Worm (Caenorhabditis elegans): Measurements from ENCODE around the gene rif-1.2.

The rif-1.2 gene

ce11 chrX:12357127-12357526 lies 14.1 kb downstream of the rif-1.2 start, which contains the start of gene nspc-13:
Gene nspc-13, plus strand, starts transcription at chrX:12357427.
- TF ChIP-seq unc-62 (GFP tag; optimal IDR thresholded peaks at IDR 0.05), result no peak

ce11 chrX:12356581-12356980 lies 14.6 kb downstream of the rif-1.2 start, which contains the start of gene nspc-12:
Gene nspc-12, minus strand, starts transcription at chrX:12356681.
- TF ChIP-seq unc-62 (GFP tag; optimal IDR thresholded peaks at IDR 0.05), result no peak

DNA sequence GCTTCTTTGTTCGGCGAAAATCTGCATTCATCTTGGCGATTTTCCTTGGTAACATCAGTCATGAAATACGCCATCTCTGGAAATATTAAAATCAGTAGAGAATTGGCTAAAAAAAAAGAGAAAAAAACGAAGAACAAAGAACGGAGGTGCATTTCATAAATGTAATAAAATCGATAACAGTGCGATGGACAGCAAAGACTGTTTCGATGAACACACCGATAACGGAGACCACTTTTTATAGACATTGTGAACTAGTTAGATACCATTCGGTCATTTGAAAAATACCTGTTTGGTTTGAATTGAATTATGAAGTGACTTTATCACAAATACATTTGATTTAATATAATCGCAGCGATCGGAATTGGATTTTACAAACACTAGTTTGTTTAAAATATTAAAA lies 18.3 kb downstream of the rif-1.2 start, which contains the start of gene F42F12.4:
Gene F42F12.4 (minus strand): TSS at position 76 of the 400 bp plus-strand sequence.
- TF ChIP-seq unc-62 (GFP tag; optimal IDR thresholded peaks at IDR 0.05), result no peak

ce11 chrX:12350207-12350606 lies 21.0 kb downstream of the rif-1.2 start, which contains the start of gene F42F12.3:
Gene F42F12.3, plus strand, starts transcription at chrX:12350578.
- no peak for TF ChIP-seq unc-62 (GFP tag; optimal IDR thresholded peaks at IDR 0.05)

DNA sequence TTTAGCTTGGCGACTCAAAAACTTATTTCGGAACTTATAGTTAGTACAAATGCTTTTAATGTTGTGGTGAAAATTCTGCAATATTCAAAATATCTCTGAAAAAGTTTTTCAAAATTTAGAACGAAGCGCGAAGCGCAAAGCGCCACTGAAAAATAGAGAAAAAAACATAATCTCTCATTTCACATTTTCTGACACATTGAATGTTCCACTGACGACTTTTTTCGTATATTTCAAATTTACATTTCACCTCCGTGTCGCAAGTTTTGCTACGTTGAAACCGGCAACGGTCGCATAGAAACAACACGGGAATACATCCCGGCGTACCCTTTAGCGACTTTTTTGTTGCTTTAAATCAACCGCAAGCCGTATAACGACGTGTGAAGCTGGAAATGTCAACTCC lies 22.9 kb downstream of the rif-1.2 start, which contains the start of gene F42F12.14:
Gene F42F12.14 (plus strand): TSS at position 301 of the 400 bp plus-strand sequence.
- no peak for TF ChIP-seq unc-62 (GFP tag; optimal IDR thresholded peaks at IDR 0.05)

DNA sequence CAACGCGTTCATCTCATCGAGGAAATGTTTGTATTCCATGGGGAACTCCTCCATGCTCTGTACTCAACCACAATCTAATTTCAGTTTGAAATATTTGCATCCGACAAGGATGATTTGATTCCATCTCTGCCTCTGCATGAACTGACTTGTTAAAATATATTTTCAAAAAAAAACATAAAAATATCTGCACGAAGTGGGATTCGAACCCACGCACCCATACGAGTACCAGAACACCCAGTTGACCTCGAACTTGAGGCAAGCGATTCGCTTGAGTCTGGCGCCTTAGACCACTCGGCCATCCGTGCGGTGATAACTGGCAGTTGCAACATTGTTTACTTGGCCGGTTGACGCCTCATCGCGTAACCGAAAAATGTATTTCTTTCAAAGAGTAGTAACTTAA lies 23.4 kb downstream of the rif-1.2 start:
- no peak for TF ChIP-seq unc-62 (GFP tag; optimal IDR thresholded peaks at IDR 0.05)

ce11 chrX:12346729-12347128 lies 24.5 kb downstream of the rif-1.2 start, which contains the start of gene F42F12.11:
Gene F42F12.11, plus strand, starts transcription at chrX:12347029.
- no peak for TF ChIP-seq unc-62 (GFP tag; optimal IDR thresholded peaks at IDR 0.05)

DNA sequence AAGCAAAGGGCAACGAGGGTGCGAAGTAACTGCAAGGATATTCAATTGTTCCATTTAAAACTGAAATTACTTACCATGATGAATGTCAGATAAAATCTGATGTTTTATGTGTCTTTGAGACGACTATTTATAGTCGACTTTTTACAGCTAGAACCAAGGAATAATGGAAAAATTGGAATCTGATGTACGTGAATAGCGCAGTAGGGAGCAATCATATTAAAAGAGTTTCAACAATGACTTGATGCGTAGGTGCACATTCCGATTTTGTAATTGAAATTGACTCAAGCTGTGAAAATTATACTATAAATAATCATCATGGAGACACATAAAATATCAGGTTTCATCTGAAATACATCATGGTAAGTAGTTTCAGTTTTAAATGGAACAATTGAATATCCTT lies 27.9 kb downstream of the rif-1.2 start, which contains the start of the genes nspc-9 and nspc-10:
Gene nspc-9 (minus strand): TSS at position 101 of the 400 bp plus-strand sequence.
Gene nspc-10 (plus strand): TSS at position 331 of the 400 bp plus-strand sequence.
- no peak for TF ChIP-seq unc-62 (GFP tag; optimal IDR thresholded peaks at IDR 0.05)

- TF ChIP-seq unc-62 (GFP tag; optimal IDR thresholded peaks at IDR 0.05), result no peak
Measured at ce11 chrX:12341338-12341737, 29.9 kb downstream of the rif-1.2 start, which contains the start of gene zig-2. Gene zig-2, minus strand, starts transcription at chrX:12341438.

DNA sequence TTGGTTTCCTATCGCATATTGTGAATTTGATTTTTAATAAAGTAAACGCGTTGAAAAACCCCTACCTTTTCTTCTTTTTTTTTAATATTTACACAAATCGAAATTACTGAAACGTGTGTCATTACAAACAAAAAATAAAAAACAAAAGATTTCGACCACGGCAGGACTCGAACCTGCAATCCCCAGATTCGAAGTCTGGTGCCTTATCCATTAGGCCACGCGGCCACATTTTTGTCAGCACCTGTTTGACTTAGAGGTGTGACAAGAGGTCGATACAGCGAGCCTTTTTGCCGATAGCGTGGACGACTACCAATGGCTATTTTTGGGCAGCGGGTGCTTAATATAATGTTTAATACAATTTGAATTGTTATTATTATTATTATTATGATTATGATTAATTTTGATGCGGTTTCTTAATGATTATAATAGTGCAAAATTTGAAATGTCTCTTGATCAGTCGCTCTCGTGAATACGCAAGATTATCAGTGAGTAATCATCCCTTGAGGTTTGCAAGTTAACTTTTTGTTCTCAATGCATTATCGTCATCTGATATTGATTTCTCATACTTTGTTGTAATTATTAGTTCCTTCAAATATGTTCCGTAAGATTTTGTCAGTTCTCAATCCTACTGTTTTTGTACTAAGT lies 33.3 kb downstream of the rif-1.2 start, which contains the start of gene srd-44:
Gene srd-44 (plus strand): TSS at position 595 of the 645 bp plus-strand sequence.
- TF ChIP-seq unc-62 (GFP tag; optimal IDR thresholded peaks at IDR 0.05), result no peak

DNA sequence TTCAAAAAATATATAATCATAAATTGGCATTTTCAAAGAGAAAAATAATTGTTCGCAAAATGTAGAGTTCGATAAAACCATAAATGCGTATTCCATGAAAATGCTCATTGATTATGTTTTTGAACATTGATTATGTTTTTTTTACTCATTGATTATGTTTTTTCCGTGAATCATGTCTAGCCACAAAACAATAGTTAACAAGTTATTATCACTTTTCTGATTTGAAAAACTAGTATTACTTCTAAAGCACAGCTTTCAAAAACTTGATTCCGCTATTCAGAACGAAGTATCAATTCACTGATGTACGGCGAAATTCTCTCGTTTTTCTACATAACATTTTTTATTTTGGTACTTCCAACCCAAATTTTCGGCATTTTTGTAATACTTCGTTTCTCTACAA lies 35.4 kb downstream of the rif-1.2 start, which contains the start of gene srd-48:
Gene srd-48 (plus strand): TSS at position 301 of the 400 bp plus-strand sequence.
- TF ChIP-seq unc-62 (GFP tag; optimal IDR thresholded peaks at IDR 0.05), result no peak

- TF ChIP-seq unc-62 (GFP tag; optimal IDR thresholded peaks at IDR 0.05), result no peak
Measured at ce11 chrX:12333479-12333878, 37.7 kb downstream of the rif-1.2 start, which contains the start of gene srd-47. Gene srd-47, plus strand, starts transcription at chrX:12333642.

DNA sequence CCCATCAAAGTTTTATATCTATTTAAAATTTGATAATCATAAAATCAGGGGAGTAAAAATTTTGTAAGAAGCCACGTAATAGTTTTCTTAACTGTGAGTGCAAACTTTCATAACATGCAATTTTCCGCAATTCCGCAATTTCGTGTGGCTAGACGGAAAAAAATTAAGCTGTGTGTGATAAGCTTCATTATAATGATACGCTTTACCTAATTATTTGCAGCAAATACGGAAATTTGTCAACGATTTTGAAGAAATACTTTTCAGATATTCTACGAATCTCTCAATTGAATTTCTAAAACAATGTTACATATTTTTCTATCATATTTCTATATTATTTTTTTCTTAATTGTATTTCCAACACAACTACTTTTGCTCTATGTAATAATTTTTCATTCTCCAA lies 39.4 kb downstream of the rif-1.2 start, which contains the start of gene srd-46:
Gene srd-46 (plus strand): TSS at position 301 of the 400 bp plus-strand sequence.
- no peak for TF ChIP-seq unc-62 (GFP tag; optimal IDR thresholded peaks at IDR 0.05)

DNA sequence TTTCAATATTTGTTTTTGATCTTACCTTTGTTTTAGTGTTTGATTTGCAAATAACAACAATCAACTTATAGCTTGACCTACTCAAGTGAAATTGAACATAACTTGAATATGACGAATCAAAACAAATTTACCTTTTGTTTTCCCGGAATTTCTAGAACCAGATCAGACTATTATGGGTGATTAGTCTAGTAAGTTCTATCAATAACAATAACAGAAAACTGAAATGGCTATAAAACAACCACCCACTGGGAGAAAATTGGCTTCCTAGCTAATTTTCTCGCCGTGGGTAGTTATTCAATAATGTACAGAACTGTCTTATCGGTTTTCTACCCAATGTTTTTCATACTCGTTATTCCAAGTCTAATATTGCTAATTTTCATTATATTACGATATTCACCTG lies 42.5 kb downstream of the rif-1.2 start, which contains the start of gene srd-45:
Gene srd-45 (plus strand): TSS at position 301 of the 400 bp plus-strand sequence.
- no peak for TF ChIP-seq unc-62 (GFP tag; optimal IDR thresholded peaks at IDR 0.05)

ce11 chrX:12326424-12326823 lies 44.8 kb downstream of the rif-1.2 start, which contains the start of gene srd-41:
Gene srd-41, plus strand, starts transcription at chrX:12326724.
- TF ChIP-seq unc-62 (GFP tag; optimal IDR thresholded peaks at IDR 0.05), result no peak

- no peak for TF ChIP-seq unc-62 (GFP tag; optimal IDR thresholded peaks at IDR 0.05)
Measured at ce11 chrX:12323439-12323838, 47.8 kb downstream of the rif-1.2 start, which contains the start of gene srd-40. Gene srd-40, plus strand, starts transcription at chrX:12323739.

Data from whole organism, dauer.